Worm (Caenorhabditis elegans) whole organism, early embryonic: ENCODE results near the gene air-1.

ENCODE experiments used
- F13C5.2 ChIP-seq: sonication (generic microtip); optimal IDR thresholded peaks from 2 replicates; lab custom pipeline; 2017; ENCODE audit warnings: mild to moderate bottlenecking, missing genetic modification characterization, inconsistent platforms, missing compliant biosample characterization
- ama-1 ChIP-seq: fragments of 150-350 bp; optimal IDR thresholded peaks from 2 replicates; lab custom pipeline; 2014
- ceh-13 ChIP-seq: fragments of 200-800 bp; sonication (Bioruptor generic); optimal IDR thresholded peaks from 2 replicates; lab custom pipeline; 2018; ENCODE audit warnings: mild to moderate bottlenecking, missing genetic modification characterization, missing compliant biosample characterization
- ceh-36 ChIP-seq: sonication (generic microtip); optimal IDR thresholded peaks from 2 replicates; lab custom pipeline; 2016; ENCODE audit warnings: missing genetic modification characterization, inconsistent platforms, missing compliant biosample characterization
- ets-7 ChIP-seq: sonication (generic microtip); optimal IDR thresholded peaks from 2 replicates; lab custom pipeline; 2016; ENCODE audit warnings: missing genotype, missing genetic modification characterization, missing compliant biosample characterization
- flt-1 ChIP-seq: fragments of 200-800 bp; sonication (Bioruptor generic); IDR thresholded peaks from 2 replicates; pipeline ENCODE4 v1.3.6; 2022; ENCODE audit warnings: missing genetic modification characterization, missing compliant biosample characterization
- hmbx-1 ChIP-seq: sonication (generic microtip); optimal IDR thresholded peaks from 2 replicates; lab custom pipeline; 2016; ENCODE audit warnings: mild to moderate bottlenecking, missing genetic modification characterization, missing compliant biosample characterization
- hmg-4 ChIP-seq: fragments of 200-800 bp; sonication (Bioruptor generic); optimal IDR thresholded peaks from 2 replicates; lab custom pipeline; 2018; ENCODE audit warnings: mild to moderate bottlenecking, missing genetic modification characterization, missing compliant biosample characterization
- hnd-1 ChIP-seq: sonication (generic microtip); optimal IDR thresholded peaks from 2 replicates; lab custom pipeline; 2016; ENCODE audit warnings: missing genetic modification characterization, missing compliant biosample characterization
- scrt-1 ChIP-seq: fragments of 200-800 bp; sonication (Bioruptor generic); IDR thresholded peaks from 2 replicates; pipeline ENCODE4 v1.3.6; 2022; ENCODE audit warnings: missing genetic modification characterization, missing compliant biosample characterization
- sea-1 ChIP-seq: fragments of 200-800 bp; sonication (Bioruptor generic); conservative IDR thresholded peaks from 2 replicates; pipeline ENCODE4 v1.3.6; 2022; ENCODE audit warnings: missing genetic modification characterization, missing compliant biosample characterization

- TF ChIP-seq hmg-4 (GFP tag; lab: Kevin White, UChicago) (peak; percentile 19), ceh-13 (no peak), flt-1 (GFP tag; lab: Robert Waterston, UW) (0 out of 2 replicates have a peak, but pooled peaks have one; percentile 44), ceh-36 (no peak), hmbx-1 (tag; lab: Kevin White, UChicago) (no peak), sea-1 (GFP tag; lab: Robert Waterston, UW) (no peak), ets-7 (tag; lab: Kevin White, UChicago) (no peak), hnd-1 (tag; lab: Kevin White, UChicago) (no peak), ama-1 (no peak), F13C5.2 (no peak), scrt-1 (GFP tag; lab: Robert Waterston, UW) (peak; percentile 60; the same call in 1 of the 2 replicates)
These were observed 8.8 kb downstream of the air-1 start for ce11 chrV:8230056-8230455.
